Fruit fly (Drosophila melanogaster): ENCODE results near the gene CG32563.
A peak's percentile ranks its signal among the peaks of the same experiment; 100 is the strongest.

Gene CG32563

DNA sequence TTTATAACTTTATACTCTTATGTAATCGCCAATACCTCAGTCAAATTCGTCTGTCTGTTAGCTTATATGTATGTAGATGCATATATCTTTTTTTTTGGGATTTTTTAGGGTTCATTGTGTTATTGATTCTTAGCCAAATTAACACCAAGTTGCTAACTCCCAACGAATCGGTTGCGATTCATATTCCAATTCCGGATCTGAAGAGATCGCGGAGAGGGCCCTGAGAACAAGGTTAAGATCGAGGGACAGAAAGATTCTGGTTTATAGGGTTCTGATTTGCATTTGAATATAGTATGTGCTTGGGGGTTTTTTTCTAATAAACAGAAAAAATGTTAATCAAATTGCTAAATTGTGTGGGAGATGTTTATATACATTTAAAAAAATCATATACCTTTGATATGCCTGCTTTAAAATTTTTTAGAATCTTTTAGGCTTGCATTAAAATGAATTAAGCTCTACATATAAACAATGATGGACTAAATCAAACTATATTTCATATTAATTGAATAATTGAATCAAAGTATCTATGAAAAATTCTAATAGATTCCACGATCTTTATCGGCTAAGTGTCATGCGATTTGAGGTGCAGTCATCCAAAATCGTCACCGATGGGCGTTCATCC, at the start of gene CG32563:
Gene CG32563, plus strand, starts transcription at position 572 of the 622 bp plus-strand sequence.
- TF ChIP-seq D1 (tag; optimal IDR thresholded peaks at IDR 0.05) (no peak), fd96Ca (GFP tag; IDR thresholded peaks at IDR 0.05) (no peak), CG12605 (GFP tag; IDR thresholded peaks at IDR 0.05) (no peak), rn (GFP tag; IDR thresholded peaks at IDR 0.05) (no peak), Pif1B (GFP tag; optimal IDR thresholded peaks at IDR 0.05) (no peak), CG8159 (tag; optimal IDR thresholded peaks at IDR 0.05) (no peak), gl (tag; optimal IDR thresholded peaks at IDR 0.05) (no peak), CG13204 (GFP tag; optimal IDR thresholded peaks at IDR 0.05) (no peak), CG9948 (tag; optimal IDR thresholded peaks at IDR 0.05) (no peak), Snoo (tag; optimal IDR thresholded peaks at IDR 0.05) (no peak), Ets98B (GFP tag; IDR thresholded peaks at IDR 0.05) (no peak), EcR (GFP tag; optimal IDR thresholded peaks at IDR 0.05) (no peak), CG15710 (tag; optimal IDR thresholded peaks at IDR 0.05) (no peak), CG10348 (GFP tag; IDR thresholded peaks at IDR 0.05) (no peak), CG4496 (GFP tag; IDR thresholded peaks at IDR 0.05) (no peak), CG17806 (tag; optimal IDR thresholded peaks at IDR 0.05) (no peak)

- TF ChIP-seq gl (tag; optimal IDR thresholded peaks at IDR 0.05) = no peak
- TF ChIP-seq Pif1A (GFP tag; optimal IDR thresholded peaks at IDR 0.05) = no peak
- no peak for TF ChIP-seq CG15710 (tag; optimal IDR thresholded peaks at IDR 0.05)
- TF ChIP-seq CG32121 (GFP tag; IDR thresholded peaks at IDR 0.05) = no peak
- TF ChIP-seq fd96Ca (GFP tag; IDR thresholded peaks at IDR 0.05) = no peak
- TF ChIP-seq rn (GFP tag; IDR thresholded peaks at IDR 0.05) = no peak
- no peak for TF ChIP-seq Snoo (tag; optimal IDR thresholded peaks at IDR 0.05)
- no peak for TF ChIP-seq Ets98B (GFP tag; IDR thresholded peaks at IDR 0.05)
- no peak for TF ChIP-seq CG13204 (GFP tag; optimal IDR thresholded peaks at IDR 0.05)
- TF ChIP-seq CG9948 (tag; optimal IDR thresholded peaks at IDR 0.05) = no peak
- TF ChIP-seq D1 (tag; optimal IDR thresholded peaks at IDR 0.05) = no peak
- TF ChIP-seq CG34367 (tag; optimal IDR thresholded peaks at IDR 0.05) = no peak
- TF ChIP-seq CG8301 (tag; optimal IDR thresholded peaks at IDR 0.05) = no peak
- no peak for TF ChIP-seq CG10348 (GFP tag; IDR thresholded peaks at IDR 0.05)
- TF ChIP-seq CG12605 (GFP tag; IDR thresholded peaks at IDR 0.05) = no peak
- no peak for TF ChIP-seq CG8159 (tag; optimal IDR thresholded peaks at IDR 0.05)
- no peak for TF ChIP-seq CG14655 (GFP tag; optimal IDR thresholded peaks at IDR 0.05)
These were observed 49.1 kb upstream of the CG32563 start, which contains the start of gene xmas for dm6 chrX:17159116-17159515. TSS of gene xmas (minus strand) at chrX:17159306.

DNA sequence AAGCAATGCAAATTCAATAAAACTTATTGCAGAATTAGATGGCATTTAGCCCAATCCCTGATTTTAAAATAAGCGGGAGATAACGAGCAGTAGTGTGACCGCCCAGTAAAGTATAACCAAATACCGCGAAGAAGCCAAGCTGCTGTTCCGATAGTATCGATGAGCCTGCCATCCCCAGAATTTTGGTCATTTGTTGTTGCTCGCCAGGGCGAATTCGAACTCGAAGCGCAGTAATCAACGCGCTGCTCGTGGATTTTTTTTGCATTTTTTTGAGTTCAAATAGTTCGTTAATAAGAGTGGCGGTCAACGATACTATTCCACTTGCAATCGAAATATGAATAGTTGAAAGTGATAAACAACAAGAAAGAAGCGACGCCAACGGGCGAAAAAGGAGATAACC, 48.4 kb upstream of the CG32563 start, which contains the start of gene baz:
Gene baz, plus strand, starts transcription at position 188 of the 400 bp plus-strand sequence.
- TF ChIP-seq EcR (GFP tag; optimal IDR thresholded peaks at IDR 0.05) = peak; percentile 15
- TF ChIP-seq CG8159 (tag; optimal IDR thresholded peaks at IDR 0.05) = no peak
- TF ChIP-seq Snoo (tag; optimal IDR thresholded peaks at IDR 0.05) = peak; percentile 5

- no peak for TF ChIP-seq CG15710 (tag; optimal IDR thresholded peaks at IDR 0.05)
- no peak for TF ChIP-seq CG32121 (GFP tag; IDR thresholded peaks at IDR 0.05)
- no peak for TF ChIP-seq CG12605 (GFP tag; IDR thresholded peaks at IDR 0.05)
- TF ChIP-seq CG4496 (GFP tag; IDR thresholded peaks at IDR 0.05) = peak; percentile 62; the same call in 2 of the 3 replicates
- no peak for TF ChIP-seq Snoo (tag; optimal IDR thresholded peaks at IDR 0.05)
- peak; percentile 39 for TF ChIP-seq CG13204 (GFP tag; optimal IDR thresholded peaks at IDR 0.05)
- TF ChIP-seq Pif1A (GFP tag; optimal IDR thresholded peaks at IDR 0.05) = no peak
- no peak for TF ChIP-seq CG17806 (tag; optimal IDR thresholded peaks at IDR 0.05)
- TF ChIP-seq Pif1B (GFP tag; optimal IDR thresholded peaks at IDR 0.05) = no peak
- no peak for TF ChIP-seq rn (GFP tag; IDR thresholded peaks at IDR 0.05)
- no peak for TF ChIP-seq CG9948 (tag; optimal IDR thresholded peaks at IDR 0.05)
- TF ChIP-seq D1 (tag; optimal IDR thresholded peaks at IDR 0.05) = no peak
These were observed 47.7 kb upstream of the CG32563 start for dm6 chrX:17160396-17161040.

DNA sequence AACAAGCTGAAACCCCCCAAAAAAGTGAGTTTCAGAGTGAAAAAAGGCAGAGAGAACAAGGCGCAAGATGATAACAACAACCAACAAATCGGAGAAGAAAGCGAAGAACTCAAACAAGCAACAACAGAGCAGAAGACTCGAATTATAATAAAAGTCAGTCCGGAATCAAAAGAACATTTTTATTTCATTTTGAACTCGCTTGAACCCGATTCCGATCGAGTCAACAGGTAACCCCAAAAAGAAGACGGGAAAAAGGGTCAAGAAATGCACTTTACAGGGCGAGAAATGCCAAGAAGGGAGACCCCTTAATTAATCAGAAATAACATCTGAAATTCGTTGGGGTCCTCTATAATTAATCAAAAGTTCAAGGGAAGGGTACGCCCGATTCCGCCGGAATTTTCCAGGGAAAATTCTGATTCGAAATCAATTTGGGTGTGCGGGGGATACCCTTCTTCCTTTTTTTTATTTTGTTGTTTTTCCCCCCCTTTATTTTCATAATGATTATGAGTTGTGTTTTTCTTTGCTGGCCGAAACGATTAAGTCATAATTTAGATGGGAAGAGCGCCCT, 45.7 kb upstream of the CG32563 start:
- TF ChIP-seq CG13204 (GFP tag; optimal IDR thresholded peaks at IDR 0.05) (no peak), D1 (tag; optimal IDR thresholded peaks at IDR 0.05) (no peak), CG8159 (tag; optimal IDR thresholded peaks at IDR 0.05) (no peak), EcR (GFP tag; optimal IDR thresholded peaks at IDR 0.05) (no peak), CG34367 (tag; optimal IDR thresholded peaks at IDR 0.05) (no peak), fd96Ca (GFP tag; IDR thresholded peaks at IDR 0.05) (no peak), CG32121 (GFP tag; IDR thresholded peaks at IDR 0.05) (no peak), CG17806 (tag; optimal IDR thresholded peaks at IDR 0.05) (no peak), CG4496 (GFP tag; IDR thresholded peaks at IDR 0.05) (no peak), CG10348 (GFP tag; IDR thresholded peaks at IDR 0.05) (no peak), CG12605 (GFP tag; IDR thresholded peaks at IDR 0.05) (no peak), rn (GFP tag; IDR thresholded peaks at IDR 0.05) (no peak), Pif1B (GFP tag; optimal IDR thresholded peaks at IDR 0.05) (no peak), Snoo (tag; optimal IDR thresholded peaks at IDR 0.05) (no peak), CG8301 (tag; optimal IDR thresholded peaks at IDR 0.05) (no peak), gl (tag; optimal IDR thresholded peaks at IDR 0.05) (no peak)

dm6 chrX:17167304-17167703, 40.9 kb upstream of the CG32563 start:
- TF ChIP-seq Ets98B (GFP tag; IDR thresholded peaks at IDR 0.05) = no peak
- TF ChIP-seq Pif1A (GFP tag; optimal IDR thresholded peaks at IDR 0.05) = no peak
- no peak for TF ChIP-seq CG17806 (tag; optimal IDR thresholded peaks at IDR 0.05)
- no peak for TF ChIP-seq Pif1B (GFP tag; optimal IDR thresholded peaks at IDR 0.05)
- TF ChIP-seq rn (GFP tag; IDR thresholded peaks at IDR 0.05) = no peak
